Worm (Caenorhabditis elegans) whole organism, late embryonic: ENCODE results near the gene hpo-10.
A peak's percentile ranks its signal among the peaks of the same experiment; 100 is the strongest.

Experiments used
- C38D4.7 ChIP-seq: fragments of 200-800 bp; sonication (Bioruptor generic); optimal IDR thresholded peaks from 2 replicates; lab custom pipeline; 2018; ENCODE audit warnings: mild to moderate bottlenecking, missing genetic modification characterization, moderate library complexity, missing compliant biosample characterization
- K09A11.1 ChIP-seq: sonication (generic microtip); optimal IDR thresholded peaks from 2 replicates; lab custom pipeline; 2017; ENCODE audit warnings: antibody characterized with exemption, mild to moderate bottlenecking, missing genetic modification characterization, missing compliant biosample characterization; ENCODE audit not compliant: insufficient read depth
- Y22D7AL.16 ChIP-seq: sonication (generic microtip); optimal IDR thresholded peaks from 2 replicates; lab custom pipeline; 2016; ENCODE audit warnings: missing genetic modification characterization, missing compliant biosample characterization
- ahr-1 ChIP-seq: sonication (generic microtip); optimal IDR thresholded peaks from 2 replicates; lab custom pipeline; 2016; ENCODE audit warnings: missing genetic modification characterization, missing compliant biosample characterization
- ceh-14 ChIP-seq: sonication (generic microtip); optimal IDR thresholded peaks from 2 replicates; lab custom pipeline; 2016; ENCODE audit warnings: missing genotype, missing genetic modification characterization, missing compliant biosample characterization
- ceh-18 ChIP-seq: sonication (generic microtip); optimal IDR thresholded peaks from 2 replicates; lab custom pipeline; 2016; ENCODE audit warnings: missing genetic modification characterization, missing compliant biosample characterization
- ceh-22 ChIP-seq: sonication (generic microtip); optimal IDR thresholded peaks from 2 replicates; lab custom pipeline; 2017; ENCODE audit warnings: missing biosample characterization, missing genetic modification characterization
- ceh-24 ChIP-seq: sonication (generic microtip); optimal IDR thresholded peaks from 2 replicates; lab custom pipeline; 2016; ENCODE audit warnings: mild to moderate bottlenecking, missing genetic modification characterization, missing compliant biosample characterization
- ceh-30 ChIP-seq: fragments of 150-350 bp; optimal IDR thresholded peaks from 2 replicates; lab custom pipeline; 2014; ENCODE audit warnings: missing biosample characterization, missing genetic modification characterization
- ceh-34 ChIP-seq: sonication (generic microtip); optimal IDR thresholded peaks from 2 replicates; lab custom pipeline; 2016; ENCODE audit warnings: mild to moderate bottlenecking, missing genetic modification characterization, missing compliant biosample characterization
- ceh-48 ChIP-seq: sonication (generic microtip); optimal IDR thresholded peaks from 2 replicates; lab custom pipeline; 2016; ENCODE audit warnings: missing genetic modification characterization, inconsistent platforms, missing compliant biosample characterization
- ceh-6 ChIP-seq: fragments of 200-800 bp; sonication (Bioruptor generic); optimal IDR thresholded peaks from 2 replicates; lab custom pipeline; 2018; ENCODE audit warnings: mild to moderate bottlenecking, missing genetic modification characterization, missing compliant biosample characterization
- ceh-9 ChIP-seq: sonication (generic microtip); optimal IDR thresholded peaks from 2 replicates; lab custom pipeline; 2016; ENCODE audit warnings: mild to moderate bottlenecking, missing genetic modification characterization, inconsistent platforms, missing compliant biosample characterization
- che-1 ChIP-seq: sonication (generic microtip); optimal IDR thresholded peaks from 2 replicates; lab custom pipeline; 2016; ENCODE audit warnings: mild to moderate bottlenecking, missing genetic modification characterization, missing compliant biosample characterization
- dmd-4 ChIP-seq: sonication (generic microtip); optimal IDR thresholded peaks from 2 replicates; lab custom pipeline; 2016; ENCODE audit warnings: borderline replicate concordance, missing genetic modification characterization, missing compliant biosample characterization
- elt-2 ChIP-seq: sonication (generic microtip); optimal IDR thresholded peaks from 2 replicates; lab custom pipeline; 2016; ENCODE audit warnings: missing genetic modification reagents, missing genetic modification characterization, missing compliant biosample characterization
- ets-4 ChIP-seq: sonication (generic microtip); optimal IDR thresholded peaks from 2 replicates; lab custom pipeline; 2016; ENCODE audit warnings: missing genetic modification characterization, missing compliant biosample characterization
- eyg-1 ChIP-seq: sonication (generic microtip); optimal IDR thresholded peaks from 2 replicates; lab custom pipeline; 2016; ENCODE audit warnings: missing genotype, missing genetic modification characterization, missing compliant biosample characterization
- fkh-10 ChIP-seq: fragments of 150-350 bp; optimal IDR thresholded peaks from 2 replicates; lab custom pipeline; 2014; ENCODE audit warnings: missing biosample characterization, missing genetic modification reagents, missing genetic modification characterization
- fkh-6 ChIP-seq: sonication (generic microtip); optimal IDR thresholded peaks from 2 replicates; lab custom pipeline; 2016; ENCODE audit warnings: missing genetic modification characterization, missing compliant biosample characterization
- gmeb-2 ChIP-seq: sonication (generic microtip); optimal IDR thresholded peaks from 2 replicates; lab custom pipeline; 2016; ENCODE audit warnings: missing genetic modification characterization, inconsistent platforms, missing compliant biosample characterization
- hlh-13 ChIP-seq: fragments of 200-800 bp; sonication (Bioruptor generic); optimal IDR thresholded peaks from 2 replicates; lab custom pipeline; 2018; ENCODE audit warnings: mild to moderate bottlenecking, missing genetic modification characterization, missing compliant biosample characterization
- hlh-15 ChIP-seq: sonication (generic microtip); optimal IDR thresholded peaks from 2 replicates; lab custom pipeline; 2016; ENCODE audit warnings: missing genetic modification characterization, missing compliant biosample characterization
- hlh-30 ChIP-seq: sonication (generic microtip); optimal IDR thresholded peaks from 2 replicates; lab custom pipeline; 2017; ENCODE audit warnings: antibody characterized with exemption, missing genetic modification characterization, missing compliant biosample characterization; ENCODE audit not compliant: insufficient read depth
- hlh-6 ChIP-seq: sonication (generic microtip); optimal IDR thresholded peaks from 2 replicates; lab custom pipeline; 2016; ENCODE audit warnings: missing genotype, missing genetic modification characterization, missing compliant biosample characterization
- madf-2 ChIP-seq: sonication (generic microtip); optimal IDR thresholded peaks from 2 replicates; lab custom pipeline; 2017; ENCODE audit warnings: missing genetic modification characterization, missing compliant biosample characterization
- mec-3 ChIP-seq: sonication (generic microtip); optimal IDR thresholded peaks from 2 replicates; lab custom pipeline; 2016; ENCODE audit warnings: borderline replicate concordance, missing genetic modification characterization, missing compliant biosample characterization
- nfya-1 ChIP-seq: sonication (generic microtip); optimal IDR thresholded peaks from 2 replicates; lab custom pipeline; 2017; ENCODE audit warnings: missing genetic modification characterization, mild to moderate bottlenecking, missing compliant biosample characterization, antibody characterized with exemption, moderate library complexity
- nhr-11 ChIP-seq: fragments of 150-350 bp; optimal IDR thresholded peaks from 2 replicates; lab custom pipeline; 2014; ENCODE audit warnings: missing biosample characterization, missing genetic modification characterization
- pat-9 ChIP-seq: fragments of 200-800 bp; sonication (Bioruptor generic); optimal IDR thresholded peaks from 2 replicates; lab custom pipeline; 2018; ENCODE audit warnings: mild to moderate bottlenecking, missing genetic modification characterization, moderate library complexity, missing compliant biosample characterization
- pax-1 ChIP-seq: fragments of 150-350 bp; optimal IDR thresholded peaks from 2 replicates; lab custom pipeline; 2014; ENCODE audit warnings: missing biosample characterization, missing genetic modification characterization
- pha-2 ChIP-seq: sonication (generic microtip); optimal IDR thresholded peaks from 2 replicates; lab custom pipeline; 2017; ENCODE audit warnings: mild to moderate bottlenecking, missing genetic modification characterization, missing compliant biosample characterization
- pqm-1 ChIP-seq: sonication (generic microtip); optimal IDR thresholded peaks from 2 replicates; lab custom pipeline; 2016; ENCODE audit warnings: missing genetic modification characterization, missing compliant biosample characterization
- pros-1 ChIP-seq: fragments of 150-350 bp; optimal IDR thresholded peaks from 2 replicates; lab custom pipeline; 2014; ENCODE audit warnings: missing biosample characterization, missing genetic modification reagents, missing genetic modification characterization
- ref-2 ChIP-seq: sonication (generic microtip); optimal IDR thresholded peaks from 2 replicates; lab custom pipeline; 2016; ENCODE audit warnings: missing genetic modification characterization, missing compliant biosample characterization
- rnt-1 ChIP-seq: sonication (generic microtip); optimal IDR thresholded peaks from 2 replicates; lab custom pipeline; 2016; ENCODE audit warnings: missing genetic modification characterization, missing compliant biosample characterization
- sox-4 ChIP-seq: sonication (generic microtip); optimal IDR thresholded peaks from 2 replicates; lab custom pipeline; 2017; ENCODE audit warnings: mild to moderate bottlenecking, missing genetic modification characterization, inconsistent platforms, missing compliant biosample characterization
- unc-55 ChIP-seq: sonication (generic microtip); optimal IDR thresholded peaks from 2 replicates; lab custom pipeline; 2017; ENCODE audit warnings: missing biosample characterization, missing genetic modification reagents, missing genetic modification characterization
- unc-86 ChIP-seq: sonication (generic microtip); optimal IDR thresholded peaks from 2 replicates; lab custom pipeline; 2016; ENCODE audit warnings: missing genetic modification characterization, missing compliant biosample characterization
- zip-5 ChIP-seq: sonication (generic microtip); optimal IDR thresholded peaks from 2 replicates; lab custom pipeline; 2016; ENCODE audit warnings: missing genetic modification characterization, missing compliant biosample characterization

The hpo-10 gene

DNA sequence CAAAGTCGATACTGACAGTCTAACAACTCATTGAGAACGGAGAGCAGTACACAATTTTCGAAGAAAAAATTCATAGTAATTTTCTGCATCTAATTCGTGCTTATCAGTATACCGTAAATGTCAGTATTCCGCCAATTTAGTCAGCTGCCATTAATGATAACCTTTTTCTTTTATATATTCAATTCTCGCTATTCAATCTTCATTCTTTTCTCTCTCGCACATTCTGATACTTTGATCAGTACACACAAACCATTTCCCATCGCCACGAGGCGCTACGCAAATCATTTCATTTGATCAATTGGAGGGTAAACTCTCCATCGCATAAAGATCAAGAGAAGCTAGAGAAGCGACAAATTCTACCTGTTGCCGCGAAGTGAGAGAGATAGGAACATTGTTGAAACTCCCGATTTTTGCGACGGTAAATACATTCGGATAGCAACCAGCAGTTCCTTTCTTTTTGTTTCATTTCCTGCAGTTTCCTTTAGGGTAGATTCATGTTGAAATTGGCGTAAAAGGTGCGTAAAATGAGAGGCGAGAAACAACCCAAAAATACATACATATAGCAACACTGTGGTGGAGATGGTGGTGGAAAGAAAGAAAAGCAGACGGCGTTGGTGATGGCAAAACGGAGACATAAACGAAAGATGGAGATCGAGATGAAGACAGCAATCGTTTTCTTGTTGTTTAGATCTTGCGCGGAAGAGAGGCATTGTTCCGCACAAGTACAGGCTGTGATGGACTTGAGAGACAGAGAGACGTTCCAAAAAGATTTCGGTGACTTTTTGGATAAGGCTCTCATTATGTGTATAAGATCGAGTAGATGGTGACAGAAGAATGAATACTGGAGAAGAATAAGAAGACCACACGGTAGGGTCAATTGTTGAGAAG, 40.9 kb upstream of the hpo-10 start:
- TF ChIP-seq madf-2 (tag; lab: Kevin White, UChicago) (no peak), unc-55 (GFP tag; lab: Kevin White, UChicago) (peak; percentile 14), sox-4 (tag; lab: Kevin White, UChicago) (no peak), che-1 (tag; lab: Kevin White, UChicago) (no peak), unc-86 (tag; lab: Kevin White, UChicago) (no peak), ets-4 (tag; lab: Kevin White, UChicago) (peak; percentile 13), pha-2 (no peak), ceh-22 (tag; lab: Kevin White, UChicago) (no peak), ceh-48 (no peak), eyg-1 (tag; lab: Kevin White, UChicago) (no peak), ahr-1 (tag; lab: Kevin White, UChicago) (no peak), ceh-18 (tag; lab: Kevin White, UChicago) (peak; percentile 39), ceh-14 (tag; lab: Kevin White, UChicago) (no peak), zip-5 (tag; lab: Kevin White, UChicago) (no peak), fkh-6 (tag; lab: Kevin White, UChicago) (no peak), ceh-30 (tag; lab: Kevin White, UChicago) (no peak), nhr-11 (tag; lab: Kevin White, UChicago) (no peak), elt-2 (tag; lab: Kevin White, UChicago) (no peak), hlh-15 (tag; lab: Kevin White, UChicago) (no peak), gmeb-2 (no peak), ceh-6 (GFP tag; lab: Kevin White, UChicago) (no peak), hlh-6 (no peak), pax-1 (tag; lab: Kevin White, UChicago) (no peak), fkh-10 (no peak), nfya-1 (no peak), ceh-9 (tag; lab: Kevin White, UChicago) (no peak), dmd-4 (tag; lab: Kevin White, UChicago) (no peak), pros-1 (tag; lab: Kevin White, UChicago) (no peak), mec-3 (tag; lab: Kevin White, UChicago) (no peak), hlh-30 (tag; lab: Kevin White, UChicago) (no peak), ceh-34 (tag; lab: Kevin White, UChicago) (no peak), pat-9 (tag; lab: Kevin White, UChicago) (no peak), pqm-1 (tag; lab: Kevin White, UChicago) (no peak), ref-2 (tag; lab: Kevin White, UChicago) (no peak), rnt-1 (tag; lab: Kevin White, UChicago) (peak; percentile 9)

- TF ChIP-seq elt-2 (tag; lab: Kevin White, UChicago) (peak; percentile 23), Y22D7AL.16 (no peak), ref-2 (tag; lab: Kevin White, UChicago) (no peak), ceh-18 (tag; lab: Kevin White, UChicago) (no peak), hlh-13 (no peak), eyg-1 (tag; lab: Kevin White, UChicago) (no peak), ets-4 (tag; lab: Kevin White, UChicago) (no peak), nhr-11 (tag; lab: Kevin White, UChicago) (no peak), C38D4.7 (GFP tag; lab: Kevin White, UChicago) (no peak)
Measured at ce11 chrIII:5839147-5839546, 40.1 kb upstream of the hpo-10 start.

DNA sequence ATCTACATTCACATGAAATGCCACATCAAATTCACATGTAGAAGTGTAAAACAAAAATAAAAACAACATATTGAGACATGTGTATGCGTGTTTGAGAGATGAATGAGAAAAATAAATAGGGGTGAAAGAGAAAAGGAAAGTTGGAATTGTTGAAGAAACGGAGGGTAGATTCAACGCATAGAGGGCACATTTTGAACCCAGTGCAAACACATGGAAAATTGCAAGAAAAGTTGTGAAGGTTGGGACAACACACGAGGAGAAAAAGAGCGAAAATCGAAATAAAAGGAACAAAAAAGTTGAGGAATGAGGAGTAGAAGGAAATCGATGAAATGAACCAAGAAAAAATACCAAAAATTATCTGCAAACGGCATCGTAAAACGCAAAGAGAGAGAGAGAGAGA, 39.7 kb upstream of the hpo-10 start:
- no peak for TF ChIP-seq K09A11.1 (tag; lab: Kevin White, UChicago)
- TF ChIP-seq gmeb-2 = no peak
- no peak for TF ChIP-seq C38D4.7 (GFP tag; lab: Kevin White, UChicago)
- TF ChIP-seq ceh-24 (tag; lab: Kevin White, UChicago) = no peak
- TF ChIP-seq, all 69 proteins: peak for 0
